Worm (Caenorhabditis elegans) whole organism, L3 larva: ENCODE data around the gene fbxa-170.

Experiments
- R02D3.7 ChIP-seq: fragments of 150-350 bp; optimal IDR thresholded peaks from 2 replicates; lab custom pipeline; 2014; ENCODE audit warnings: missing biosample characterization, missing genetic modification characterization
- ZK546.5 ChIP-seq: sonication (generic microtip); optimal IDR thresholded peaks from 2 replicates; lab custom pipeline; 2017; ENCODE audit warnings: missing biosample characterization, missing genetic modification characterization
- ama-1 ChIP-seq: fragments of 150-350 bp; optimal IDR thresholded peaks from 2 replicates; lab custom pipeline; 2018
- ceh-16 ChIP-seq: sonication (generic microtip); optimal IDR thresholded peaks from 2 replicates; lab custom pipeline; 2017; ENCODE audit warnings: missing biosample characterization, missing genetic modification characterization
- ceh-28 ChIP-seq: fragments of 150-350 bp; optimal IDR thresholded peaks from 2 replicates; lab custom pipeline; 2014; ENCODE audit warnings: missing biosample characterization, missing genetic modification reagents, missing genetic modification characterization
- ceh-9 ChIP-seq: sonication (generic microtip); optimal IDR thresholded peaks from 2 replicates; lab custom pipeline; 2018; ENCODE audit warnings: missing biosample characterization, missing genetic modification characterization
- daf-12 ChIP-seq: fragments of 150-350 bp; optimal IDR thresholded peaks from 2 replicates; lab custom pipeline; 2014; ENCODE audit warnings: missing biosample characterization, missing genetic modification reagents, missing genetic modification characterization
- egl-5 ChIP-seq: fragments of 150-350 bp; optimal IDR thresholded peaks from 2 replicates; lab custom pipeline; 2017; ENCODE audit warnings: missing biosample characterization, missing genetic modification reagents, missing genetic modification characterization, inconsistent platforms
- elt-2 ChIP-seq: sonication (generic microtip); optimal IDR thresholded peaks from 2 replicates; lab custom pipeline; 2016; ENCODE audit warnings: missing genetic modification reagents, mild to moderate bottlenecking, missing genetic modification characterization, missing compliant biosample characterization
- elt-3 ChIP-seq, 3 experiments: fragments of 150-350 bp in 1 of 3; sonication (generic microtip) in 2 of 3; optimal IDR thresholded peaks; 2 replicates in 2 of 3; 4 replicates in 1 of 3; lab custom pipeline; 2014 to 2017; ENCODE audit warnings: missing biosample characterization in 3 of 3, missing genetic modification characterization in 3 of 3
- eor-1 ChIP-seq, 2 experiments: fragments of 150-350 bp; optimal IDR thresholded peaks; 2 replicates each; lab custom pipeline; 2014 to 2018; ENCODE audit warnings: missing biosample characterization in 2 of 2, missing genetic modification characterization in 2 of 2
- fkh-2 ChIP-seq: fragments of 150-350 bp; optimal IDR thresholded peaks from 2 replicates; lab custom pipeline; 2014; ENCODE audit warnings: missing biosample characterization, missing genetic modification reagents, missing genetic modification characterization
- fos-1 ChIP-seq: fragments of 150-350 bp; optimal IDR thresholded peaks from 2 replicates; lab custom pipeline; 2014; ENCODE audit warnings: missing biosample characterization, missing genetic modification characterization
- hmg-11 ChIP-seq: sonication (generic microtip); optimal IDR thresholded peaks from 2 replicates; lab custom pipeline; 2016; ENCODE audit warnings: missing genetic modification characterization, missing compliant biosample characterization
- jun-1 ChIP-seq: fragments of 150-350 bp; optimal IDR thresholded peaks from 2 replicates; lab custom pipeline; 2014; ENCODE audit warnings: missing biosample characterization, missing genetic modification reagents, missing genetic modification characterization
- lin-15B ChIP-seq: fragments of 150-350 bp; optimal IDR thresholded peaks from 2 replicates; lab custom pipeline; 2014; ENCODE audit warnings: missing biosample characterization, missing genetic modification characterization
- lin-39 ChIP-seq: fragments of 150-350 bp; optimal IDR thresholded peaks from 2 replicates; lab custom pipeline; 2018; ENCODE audit warnings: missing biosample characterization, missing genetic modification reagents, missing genetic modification characterization
- lsy-12 ChIP-seq: sonication (generic microtip); optimal IDR thresholded peaks from 2 replicates; lab custom pipeline; 2016; ENCODE audit warnings: mild to moderate bottlenecking, missing genetic modification characterization, missing compliant biosample characterization
- mdl-1 ChIP-seq: fragments of 150-350 bp; optimal IDR thresholded peaks from 2 replicates; lab custom pipeline; 2014; ENCODE audit warnings: missing biosample characterization, missing genetic modification characterization
- mml-1 ChIP-seq: fragments of 150-350 bp; sonication (generic microtip); optimal IDR thresholded peaks from 3 replicates; lab custom pipeline; 2014; ENCODE audit warnings: missing biosample characterization, missing genetic modification characterization
- nfya-1 ChIP-seq: sonication (generic microtip); optimal IDR thresholded peaks from 2 replicates; lab custom pipeline; 2017; ENCODE audit warnings: missing genetic modification characterization, mild to moderate bottlenecking, missing compliant biosample characterization, antibody characterized with exemption, moderate library complexity; ENCODE audit not compliant: insufficient read depth
- nhr-11 ChIP-seq: fragments of 150-350 bp; optimal IDR thresholded peaks from 2 replicates; lab custom pipeline; 2014; ENCODE audit warnings: missing biosample characterization, missing genetic modification characterization
- nhr-12 ChIP-seq: fragments of 150-350 bp; optimal IDR thresholded peaks from 2 replicates; lab custom pipeline; 2014; ENCODE audit warnings: missing biosample characterization, missing genetic modification characterization
- nhr-23 ChIP-seq: fragments of 150-350 bp; optimal IDR thresholded peaks from 2 replicates; lab custom pipeline; 2014; ENCODE audit warnings: missing biosample characterization, missing genetic modification reagents, missing genetic modification characterization
- nhr-237 ChIP-seq: fragments of 150-350 bp; optimal IDR thresholded peaks from 2 replicates; lab custom pipeline; 2014; ENCODE audit warnings: missing biosample characterization, missing genetic modification characterization
- nhr-25 ChIP-seq: sonication (generic microtip); optimal IDR thresholded peaks from 2 replicates; lab custom pipeline; 2017; ENCODE audit warnings: missing biosample characterization, missing genetic modification characterization
- nhr-43 ChIP-seq: sonication (generic microtip); optimal IDR thresholded peaks from 2 replicates; lab custom pipeline; 2016; ENCODE audit warnings: mild to moderate bottlenecking, missing genetic modification characterization, missing compliant biosample characterization; ENCODE audit not compliant: poor library complexity, severe bottlenecking
- pha-4 ChIP-seq: fragments of 150-350 bp; optimal IDR thresholded peaks from 2 replicates; lab custom pipeline; 2014; ENCODE audit warnings: missing biosample characterization, missing genetic modification reagents, missing genetic modification characterization
- pqm-1 ChIP-seq: fragments of 150-350 bp; optimal IDR thresholded peaks from 2 replicates; lab custom pipeline; 2017; ENCODE audit warnings: missing biosample characterization, missing genetic modification characterization, inconsistent platforms
- sea-2 ChIP-seq: fragments of 150-350 bp; sonication (generic microtip); optimal IDR thresholded peaks from 4 replicates; lab custom pipeline; 2014; ENCODE audit warnings: missing biosample characterization, missing genetic modification reagents, missing genetic modification characterization
- skn-1 ChIP-seq: fragments of 150-350 bp; optimal IDR thresholded peaks from 2 replicates; lab custom pipeline; 2014; ENCODE audit warnings: missing biosample characterization, missing genetic modification characterization
- tbx-2 ChIP-seq: sonication (generic microtip); optimal IDR thresholded peaks from 2 replicates; lab custom pipeline; 2016; ENCODE audit warnings: mild to moderate bottlenecking, missing genetic modification characterization, missing compliant biosample characterization
- unc-62 ChIP-seq: fragments of 150-350 bp; sonication (generic microtip); optimal IDR thresholded peaks from 4 replicates; lab custom pipeline; 2014; ENCODE audit warnings: missing biosample characterization, missing genetic modification reagents, missing genetic modification characterization
- zag-1 ChIP-seq: fragments of 150-350 bp; optimal IDR thresholded peaks from 2 replicates; lab custom pipeline; 2014; ENCODE audit warnings: missing biosample characterization, missing genetic modification characterization
- ztf-11 ChIP-seq: fragments of 150-350 bp; optimal IDR thresholded peaks from 2 replicates; lab custom pipeline; 2014; ENCODE audit warnings: missing biosample characterization, missing genetic modification characterization
- ztf-4 ChIP-seq: fragments of 150-350 bp; optimal IDR thresholded peaks from 2 replicates; lab custom pipeline; 2014; ENCODE audit warnings: missing biosample characterization, missing genetic modification characterization

fbxa-170 gene

ce11 chrX:1668748-1669147 is 9.2 kb downstream of the fbxa-170 start, which contains the start of gene R09H3.3:
Gene R09H3.3 (minus strand): TSS chrX:1668848.
- TF ChIP-seq egl-5 (tag; lab: Kevin White, UChicago) (no peak), lin-39 (tag; lab: Kevin White, UChicago) (no peak), fos-1 (tag; lab: Kevin White, UChicago) (no peak), elt-2 (no peak), ztf-4 (no peak), elt-3 (tag; optimal IDR thresholded peaks at IDR 0.05; lab: Kevin White, UChicago) (no peak), nhr-11 (tag; lab: Kevin White, UChicago) (no peak), lin-15B (no peak), ceh-9 (no peak)
- TF ChIP-seq, all 47 proteins: peak for 0

DNA sequence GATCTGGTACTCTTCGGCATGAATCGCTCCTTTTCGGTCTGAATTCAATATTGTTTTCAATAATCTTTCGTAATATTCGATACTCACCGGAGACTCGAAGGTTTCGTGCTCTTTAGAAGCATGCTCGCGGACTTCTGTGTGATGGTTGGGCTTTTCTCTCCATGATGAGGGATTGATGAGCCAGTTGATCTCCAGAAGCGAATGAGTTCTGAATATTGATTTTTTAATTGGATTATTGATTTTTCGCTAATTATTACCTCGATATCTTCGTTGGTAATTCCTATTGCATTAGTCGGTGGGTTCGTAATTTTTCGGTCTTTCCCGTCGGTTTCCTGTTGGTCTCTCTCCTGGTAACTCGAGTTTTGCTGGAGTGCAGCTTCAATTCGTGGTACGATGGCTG is 10.9 kb downstream of the fbxa-170 start:
- TF ChIP-seq nhr-23 (tag; lab: Kevin White, UChicago) (no peak), ceh-28 (peak; percentile 19), tbx-2 (tag; lab: Kevin White, UChicago) (no peak), mdl-1 (tag; lab: Kevin White, UChicago) (no peak), sea-2 (GFP tag; lab: Kevin White, UChicago) (no peak), nhr-43 (tag; lab: Kevin White, UChicago) (no peak), nhr-25 (tag; lab: Kevin White, UChicago) (no peak)

ce11 chrX:1664925-1665324 is 13.0 kb downstream of the fbxa-170 start, which contains the start of gene R09H3.2:
Gene R09H3.2 (minus strand): TSS chrX:1665025.
- TF ChIP-seq ama-1 (lab: Kevin White, UChicago) (no peak), ceh-28 (no peak), skn-1 (tag; lab: Kevin White, UChicago) (no peak), lsy-12 (no peak), egl-5 (tag; lab: Kevin White, UChicago) (no peak), fkh-2 (tag; lab: Kevin White, UChicago) (no peak), pqm-1 (tag; lab: Kevin White, UChicago) (no peak), lin-15B (no peak), ceh-9 (no peak), hmg-11 (tag; lab: Kevin White, UChicago) (no peak), unc-62 (GFP tag; lab: Kevin White, UChicago) (no peak), nhr-12 (tag; lab: Kevin White, UChicago) (no peak), nhr-23 (tag; lab: Kevin White, UChicago) (no peak)

DNA sequence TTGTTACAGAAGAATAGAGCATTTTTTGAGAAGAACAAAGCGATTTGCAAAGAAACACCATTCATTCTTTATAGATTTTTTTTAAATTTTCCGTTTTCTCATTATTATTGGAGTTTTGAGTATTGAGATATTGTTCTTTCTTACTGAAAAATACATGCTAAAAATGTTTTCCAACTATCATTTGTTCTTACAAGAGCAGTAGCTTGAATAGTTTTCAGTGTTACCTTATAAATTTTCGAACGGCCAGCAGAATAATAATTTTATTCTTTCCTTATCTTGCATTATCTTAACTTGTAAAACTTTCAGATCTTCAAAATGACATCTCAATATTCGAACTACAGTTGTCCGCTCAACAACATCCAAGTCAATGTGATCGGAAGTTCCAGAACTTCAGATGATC is 22.7 kb downstream of the fbxa-170 start, which contains the start of gene tbx-32:
tbx-32 (plus strand) TSS at position 301 of the 400 bp plus-strand sequence.
- TF ChIP-seq sea-2 (GFP tag; lab: Kevin White, UChicago), result no peak
- TF ChIP-seq ztf-11 (tag; lab: Kevin White, UChicago), result no peak
- no peak for TF ChIP-seq ceh-9
- TF ChIP-seq ztf-4, result no peak
- no peak for TF ChIP-seq zag-1
- no peak for TF ChIP-seq nhr-25 (tag; lab: Kevin White, UChicago)
- no peak for TF ChIP-seq fos-1 (tag; lab: Kevin White, UChicago)
- no peak for TF ChIP-seq elt-2
- TF ChIP-seq daf-12 (tag; lab: Kevin White, UChicago), result no peak
- TF ChIP-seq fkh-2 (tag; lab: Kevin White, UChicago), result no peak
- no peak for TF ChIP-seq pha-4 (tag; lab: Kevin White, UChicago)
- TF ChIP-seq nhr-12 (tag; lab: Kevin White, UChicago), result no peak

ce11 chrX:1654146-1654545 is 23.8 kb downstream of the fbxa-170 start, which contains the start of gene ZK380.6:
Gene ZK380.6 (plus strand): TSS chrX:1654446.
- TF ChIP-seq ceh-28, result no peak
- TF ChIP-seq, all 47 proteins: peak for 0

DNA sequence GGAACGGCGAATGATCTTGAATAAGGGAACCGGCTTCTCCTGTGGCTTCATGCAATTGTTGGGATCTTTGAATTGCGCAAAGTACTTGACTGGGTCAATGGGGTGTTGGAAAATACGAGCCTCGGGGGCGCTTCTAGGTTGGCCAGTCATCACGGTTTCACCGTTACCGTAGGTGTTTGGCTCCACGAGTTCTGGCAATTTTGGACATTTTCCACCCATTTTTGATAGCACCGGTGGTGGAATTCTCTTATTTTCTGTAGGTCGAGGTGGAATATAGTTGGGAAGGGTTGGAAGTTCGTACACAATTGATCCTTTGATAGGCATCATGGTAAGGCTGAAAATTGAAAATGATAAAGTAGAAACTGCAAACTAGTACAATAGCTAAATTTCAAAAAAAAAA is 26.3 kb downstream of the fbxa-170 start, which contains the start of gene ZK380.4:
ZK380.4 (minus strand) TSS at position 327 of the 400 bp plus-strand sequence.
- TF ChIP-seq sea-2 (GFP tag; lab: Kevin White, UChicago) (no peak), tbx-2 (tag; lab: Kevin White, UChicago) (no peak), ceh-28 (no peak), pha-4 (tag; lab: Kevin White, UChicago) (no peak), mml-1 (no peak), R02D3.7 (no peak), nhr-237 (no peak), skn-1 (tag; lab: Kevin White, UChicago) (no peak), ztf-11 (tag; lab: Kevin White, UChicago) (no peak), ZK546.5 (no peak), eor-1 (tag; optimal IDR thresholded peaks at IDR 0.05; lab: Kevin White, UChicago) (no peak), fkh-2 (tag; lab: Kevin White, UChicago) (no peak), jun-1 (tag; lab: Kevin White, UChicago) (no peak), ceh-16 (tag; lab: Kevin White, UChicago) (no peak), nfya-1 (tag; lab: Kevin White, UChicago) (no peak)
